Worm (Caenorhabditis elegans): ENCODE data around the gene flr-1.

- TF ChIP-seq ceh-82 (tag; optimal IDR thresholded peaks at IDR 0.05) (no peak), nfya-1 (tag; optimal IDR thresholded peaks at IDR 0.05; ENCODE audit: insufficient read depth) (no peak), mml-1 (tag; optimal IDR thresholded peaks at IDR 0.05) (no peak), ceh-9 (tag; optimal IDR thresholded peaks at IDR 0.05) (no peak), unc-62 (GFP tag; optimal IDR thresholded peaks at IDR 0.05) (no peak), fos-1 (tag; optimal IDR thresholded peaks at IDR 0.05) (no peak)
Measured at ce11 chrX:13499098-13499497, 42.8 kb upstream of the flr-1 start.

Measured in whole organism, L3 larva.